Worm (Caenorhabditis elegans) whole organism, L3 larva: ENCODE data around the gene T05C1.1.

Experiments used
- R02D3.7 ChIP-seq: fragments of 150-350 bp; optimal IDR thresholded peaks from 2 replicates; lab custom pipeline; 2014; ENCODE audit warnings: missing biosample characterization, missing genetic modification characterization
- ZK546.5 ChIP-seq: sonication (generic microtip); optimal IDR thresholded peaks from 2 replicates; lab custom pipeline; 2017; ENCODE audit warnings: missing biosample characterization, missing genetic modification characterization
- ama-1 ChIP-seq: fragments of 150-350 bp; optimal IDR thresholded peaks from 2 replicates; lab custom pipeline; 2018
- ceh-16 ChIP-seq: sonication (generic microtip); optimal IDR thresholded peaks from 2 replicates; lab custom pipeline; 2017; ENCODE audit warnings: missing biosample characterization, missing genetic modification characterization
- ceh-28 ChIP-seq: fragments of 150-350 bp; optimal IDR thresholded peaks from 2 replicates; lab custom pipeline; 2014; ENCODE audit warnings: missing biosample characterization, missing genetic modification reagents, missing genetic modification characterization
- daf-12 ChIP-seq: fragments of 150-350 bp; optimal IDR thresholded peaks from 2 replicates; lab custom pipeline; 2014; ENCODE audit warnings: missing biosample characterization, missing genetic modification reagents, missing genetic modification characterization
- egl-5 ChIP-seq: fragments of 150-350 bp; optimal IDR thresholded peaks from 2 replicates; lab custom pipeline; 2017; ENCODE audit warnings: missing biosample characterization, missing genetic modification reagents, missing genetic modification characterization, inconsistent platforms
- elt-2 ChIP-seq: sonication (generic microtip); optimal IDR thresholded peaks from 2 replicates; lab custom pipeline; 2016; ENCODE audit warnings: missing genetic modification reagents, mild to moderate bottlenecking, missing genetic modification characterization, missing compliant biosample characterization
- fkh-10 ChIP-seq: sonication (generic microtip); optimal IDR thresholded peaks from 2 replicates; lab custom pipeline; 2017; ENCODE audit warnings: missing biosample characterization, missing genetic modification reagents, missing genetic modification characterization
- fos-1 ChIP-seq: fragments of 150-350 bp; optimal IDR thresholded peaks from 2 replicates; lab custom pipeline; 2014; ENCODE audit warnings: missing biosample characterization, missing genetic modification characterization
- lin-15B ChIP-seq: fragments of 150-350 bp; optimal IDR thresholded peaks from 2 replicates; lab custom pipeline; 2014; ENCODE audit warnings: missing biosample characterization, missing genetic modification characterization
- lin-39 ChIP-seq: fragments of 150-350 bp; optimal IDR thresholded peaks from 2 replicates; lab custom pipeline; 2018; ENCODE audit warnings: missing biosample characterization, missing genetic modification reagents, missing genetic modification characterization
- mdl-1 ChIP-seq: fragments of 150-350 bp; optimal IDR thresholded peaks from 2 replicates; lab custom pipeline; 2014; ENCODE audit warnings: missing biosample characterization, missing genetic modification characterization
- mml-1 ChIP-seq: fragments of 150-350 bp; sonication (generic microtip); optimal IDR thresholded peaks from 3 replicates; lab custom pipeline; 2014; ENCODE audit warnings: missing biosample characterization, missing genetic modification characterization
- nhr-12 ChIP-seq: fragments of 150-350 bp; optimal IDR thresholded peaks from 2 replicates; lab custom pipeline; 2014; ENCODE audit warnings: missing biosample characterization, missing genetic modification characterization
- nhr-237 ChIP-seq: fragments of 150-350 bp; optimal IDR thresholded peaks from 2 replicates; lab custom pipeline; 2014; ENCODE audit warnings: missing biosample characterization, missing genetic modification characterization
- nhr-25 ChIP-seq: sonication (generic microtip); optimal IDR thresholded peaks from 2 replicates; lab custom pipeline; 2017; ENCODE audit warnings: missing biosample characterization, missing genetic modification characterization
- nhr-28 ChIP-seq: fragments of 150-350 bp; optimal IDR thresholded peaks from 2 replicates; lab custom pipeline; 2014; ENCODE audit warnings: missing biosample characterization, missing genetic modification characterization
- nhr-77 ChIP-seq: fragments of 150-350 bp; optimal IDR thresholded peaks from 2 replicates; lab custom pipeline; 2014; ENCODE audit warnings: missing biosample characterization, missing genetic modification characterization
- pqm-1 ChIP-seq: fragments of 150-350 bp; optimal IDR thresholded peaks from 2 replicates; lab custom pipeline; 2017; ENCODE audit warnings: missing biosample characterization, missing genetic modification characterization, inconsistent platforms
- snpc-4 ChIP-seq: fragments of 150-350 bp; optimal IDR thresholded peaks from 2 replicates; lab custom pipeline; 2014; ENCODE audit warnings: missing biosample characterization, missing genetic modification characterization
- tbx-2 ChIP-seq: sonication (generic microtip); optimal IDR thresholded peaks from 2 replicates; lab custom pipeline; 2016; ENCODE audit warnings: mild to moderate bottlenecking, missing genetic modification characterization, missing compliant biosample characterization
- unc-39 ChIP-seq: sonication (generic microtip); optimal IDR thresholded peaks from 4 replicates; lab custom pipeline; 2017; ENCODE audit warnings: missing biosample characterization, missing genetic modification characterization
- unc-62 ChIP-seq: fragments of 150-350 bp; sonication (generic microtip); optimal IDR thresholded peaks from 4 replicates; lab custom pipeline; 2014; ENCODE audit warnings: missing biosample characterization, missing genetic modification reagents, missing genetic modification characterization
- ztf-11 ChIP-seq: fragments of 150-350 bp; optimal IDR thresholded peaks from 2 replicates; lab custom pipeline; 2014; ENCODE audit warnings: missing biosample characterization, missing genetic modification characterization

Gene T05C1.1

DNA sequence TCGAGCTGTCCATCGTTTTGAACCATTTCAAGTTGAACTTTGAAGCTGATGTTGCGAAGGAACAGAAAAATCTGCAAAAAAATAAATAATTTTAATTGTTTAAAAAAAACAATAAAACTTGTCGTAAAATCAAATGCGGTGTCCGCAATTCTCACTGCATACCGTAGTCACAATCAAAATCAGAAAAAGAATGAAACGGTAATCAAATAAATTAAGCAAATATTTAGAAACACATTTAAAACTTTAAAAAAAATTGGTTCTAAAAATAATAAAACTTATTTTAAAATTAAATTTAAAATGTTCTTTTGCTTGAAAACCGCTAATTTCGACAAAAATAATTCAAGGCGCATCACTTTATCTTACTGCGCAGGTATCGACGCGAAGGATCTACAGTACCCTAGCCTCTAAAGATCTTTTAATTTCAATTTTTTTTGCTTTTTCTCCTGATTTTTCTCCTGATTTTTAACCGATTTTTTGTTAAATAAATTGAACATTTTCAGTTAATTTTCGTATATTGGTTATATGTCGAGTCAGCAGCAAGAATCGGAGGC, 44.8 kb downstream of the T05C1.1 start, which contains the start of the genes B0304.4 and B0304.2:
Gene B0304.4 (minus strand): TSS at position 101 of the 551 bp plus-strand sequence.
Gene B0304.2 (plus strand): TSS at position 501 of the 551 bp plus-strand sequence.
- TF ChIP-seq fkh-10: no peak
- no peak for TF ChIP-seq nhr-25
- no peak for TF ChIP-seq egl-5
- TF ChIP-seq fos-1 (tag; lab: Kevin White, UChicago): no peak
- no peak for TF ChIP-seq nhr-28 (tag; lab: Kevin White, UChicago)
- TF ChIP-seq ceh-28 (tag; lab: Kevin White, UChicago): no peak
- no peak for TF ChIP-seq daf-12 (tag; lab: Kevin White, UChicago)
- no peak for TF ChIP-seq mml-1 (tag; lab: Kevin White, UChicago)
- no peak for TF ChIP-seq unc-62
- no peak for TF ChIP-seq snpc-4 (tag; lab: Kevin White, UChicago)
- TF ChIP-seq ama-1 (lab: Kevin White, UChicago): no peak
- TF ChIP-seq lin-39 (tag; lab: Kevin White, UChicago): no peak
- no peak for TF ChIP-seq tbx-2
- TF ChIP-seq nhr-237 (tag; lab: Kevin White, UChicago): no peak

DNA sequence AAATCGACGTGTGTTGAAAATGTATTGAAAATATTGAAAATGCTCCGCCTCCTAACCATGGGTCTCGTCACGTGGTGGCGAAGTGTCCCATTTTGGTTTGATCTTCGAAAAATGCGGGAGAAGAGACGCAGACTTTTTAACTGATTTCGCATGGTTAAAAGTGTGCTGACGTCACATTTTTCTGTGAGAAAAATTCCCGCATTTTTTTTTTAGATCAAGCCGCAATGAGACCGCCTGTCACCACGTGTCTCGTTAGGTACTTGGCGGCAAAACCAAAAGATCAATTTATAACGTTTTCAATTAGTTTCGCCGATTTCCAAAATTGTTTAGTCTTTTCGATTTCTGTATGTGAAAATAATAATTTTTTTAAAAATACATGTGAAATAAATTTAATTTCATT, 46.8 kb downstream of the T05C1.1 start:
- no peak for TF ChIP-seq lin-39 (tag; lab: Kevin White, UChicago)
- no peak for TF ChIP-seq R02D3.7
- TF ChIP-seq nhr-77 (tag; lab: Kevin White, UChicago): no peak
- TF ChIP-seq ceh-16: no peak
- no peak for TF ChIP-seq nhr-12
- TF ChIP-seq pqm-1 (tag; lab: Kevin White, UChicago): no peak
- TF ChIP-seq mdl-1 (tag; lab: Kevin White, UChicago): no peak

DNA sequence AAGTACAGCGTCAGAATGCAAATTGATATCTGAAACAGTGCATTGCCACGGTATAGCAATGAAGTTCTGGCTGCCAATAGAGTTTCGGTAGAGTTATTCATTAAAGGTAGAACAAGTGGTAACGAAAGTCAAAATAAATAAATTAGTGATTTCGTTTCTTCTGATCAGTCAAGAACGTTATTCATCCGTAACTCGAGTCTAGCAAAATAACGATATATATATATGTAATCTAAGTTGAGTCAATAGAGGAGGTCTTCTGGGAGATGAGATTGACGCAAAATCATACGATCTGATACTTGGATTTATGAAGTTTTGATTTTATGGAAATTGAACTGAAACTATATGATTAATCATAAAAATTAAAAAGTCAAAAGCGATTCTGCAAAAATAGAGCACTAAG, 49.4 kb downstream of the T05C1.1 start, which contains the start of gene sra-35:
Gene sra-35 (minus strand): TSS at position 101 of the 400 bp plus-strand sequence.
- TF ChIP-seq nhr-25 (no peak), pqm-1 (tag; lab: Kevin White, UChicago) (no peak), ztf-11 (tag; lab: Kevin White, UChicago) (no peak), elt-2 (tag; lab: Kevin White, UChicago) (no peak), unc-39 (no peak), ceh-28 (tag; lab: Kevin White, UChicago) (no peak), ZK546.5 (tag; lab: Kevin White, UChicago) (no peak), fkh-10 (no peak), lin-15B (no peak)
- TF ChIP-seq, all 47 proteins: peak for 0
